Fruit fly (Drosophila melanogaster) whole organism, wandering third instar larva: ENCODE data around the gene CG4666.

Experiments used
- Abd-B ChIP-seq: fragments of >200 bp; optimal IDR thresholded peaks from 2 replicates; lab custom pipeline; 2017; ENCODE audit warnings: missing biosample characterization, missing genetic modification characterization
- CG32264 ChIP-seq: fragments of 200-800 bp; sonication (Bioruptor generic); optimal IDR thresholded peaks from 2 replicates; lab custom pipeline; 2016; ENCODE audit warnings: missing biosample characterization, missing genetic modification characterization
- CG9705 ChIP-seq: fragments of 200-800 bp; sonication (Bioruptor generic); optimal IDR thresholded peaks from 2 replicates; lab custom pipeline; 2018; ENCODE audit warnings: missing biosample characterization, mild to moderate bottlenecking, missing genetic modification characterization
- CrebA ChIP-seq: fragments of 200-800 bp; sonication (Bioruptor generic); optimal IDR thresholded peaks from 2 replicates; lab custom pipeline; 2016; ENCODE audit warnings: missing biosample characterization, mild to moderate bottlenecking, missing genetic modification characterization, borderline replicate concordance
- Dfd ChIP-seq: fragments of >200 bp; optimal IDR thresholded peaks from 2 replicates; lab custom pipeline; 2017; ENCODE audit warnings: missing biosample characterization, missing genetic modification characterization
- Dif ChIP-seq: fragments of 200-275, 200-300 bp; sonication (Bioruptor generic); optimal IDR thresholded peaks from 2 replicates; lab custom pipeline; 2018; ENCODE audit warnings: missing biosample characterization, missing genetic modification characterization; ENCODE audit not compliant: partially characterized antibody
- GATAd ChIP-seq: sonication (Bioruptor generic); optimal IDR thresholded peaks from 2 replicates; lab custom pipeline; 2016; ENCODE audit warnings: missing biosample characterization, missing genetic modification characterization
- HLH106 ChIP-seq: fragments of 200-800 bp; optimal IDR thresholded peaks from 3 replicates; lab custom pipeline; 2019; ENCODE audit warnings: missing biosample characterization, mild to moderate bottlenecking, missing genetic modification characterization, moderate library complexity
- Hnf4 ChIP-seq: fragments of 200-800 bp; sonication (Bioruptor generic); optimal IDR thresholded peaks from 2 replicates; lab custom pipeline; 2016; ENCODE audit warnings: missing biosample characterization, mild to moderate bottlenecking, missing genetic modification characterization
- Hr83 ChIP-seq: fragments of 200-300 bp; sonication (Bioruptor generic); optimal IDR thresholded peaks from 2 replicates; lab custom pipeline; 2016; ENCODE audit warnings: missing biosample characterization, mild to moderate bottlenecking, missing genetic modification characterization, moderate library complexity; ENCODE audit not compliant: poor library complexity, severe bottlenecking
- Jra ChIP-seq: sonication (Bioruptor generic); optimal IDR thresholded peaks from 2 replicates; lab custom pipeline; 2016; ENCODE audit warnings: missing biosample characterization, missing genetic modification characterization
- Myc ChIP-seq: fragments of >200 bp; optimal IDR thresholded peaks from 2 replicates; lab custom pipeline; 2017
- N ChIP-seq: fragments of >200 bp; optimal IDR thresholded peaks from 2 replicates; lab custom pipeline; 2018; ENCODE audit warnings: missing biosample characterization, missing external identifiers, missing genetic modification characterization
- OdsH ChIP-seq: fragments of 200-800 bp; sonication (Bioruptor generic); optimal IDR thresholded peaks from 2 replicates; lab custom pipeline; 2016; ENCODE audit warnings: missing biosample characterization, mild to moderate bottlenecking, missing genetic modification characterization
- Rel ChIP-seq, 2 experiments: fragments of 200-800 bp; sonication (Bioruptor generic) in 1 of 2; optimal IDR thresholded peaks; 2 replicates in 1 of 2; 3 replicates in 1 of 2; lab custom pipeline; 2016 to 2019; ENCODE audit warnings: mild to moderate bottlenecking in 2 of 2, missing biosample characterization in 2 of 2, missing genetic modification characterization in 2 of 2, moderate library complexity in 1 of 2
- Sp1 ChIP-seq: fragments of 200-800 bp; sonication (Bioruptor generic); optimal IDR thresholded peaks from 3 replicates; lab custom pipeline; 2019; ENCODE audit warnings: missing biosample characterization, mild to moderate bottlenecking, missing genetic modification characterization, moderate library complexity
- Vsx2 ChIP-seq: fragments of 200-300, 225-300 bp; sonication (Bioruptor generic); optimal IDR thresholded peaks from 2 replicates; lab custom pipeline; 2018; ENCODE audit warnings: missing biosample characterization, missing genetic modification characterization; ENCODE audit not compliant: partially characterized antibody
- br ChIP-seq: fragments of 200-800 bp; sonication (Bioruptor generic); optimal IDR thresholded peaks from 2 replicates; lab custom pipeline; 2016; ENCODE audit warnings: missing biosample characterization, missing genetic modification characterization
- brk ChIP-seq: fragments of 200-800 bp; sonication (Bioruptor generic); optimal IDR thresholded peaks from 2 replicates; lab custom pipeline; 2016; ENCODE audit warnings: missing biosample characterization, mild to moderate bottlenecking, missing genetic modification characterization
- dmrt93B ChIP-seq: fragments of 200-800 bp; sonication (Bioruptor generic); optimal IDR thresholded peaks from 2 replicates; lab custom pipeline; 2018; ENCODE audit warnings: missing biosample characterization, mild to moderate bottlenecking, missing genetic modification characterization
- dsf ChIP-seq: sonication (Bioruptor generic); optimal IDR thresholded peaks from 2 replicates; lab custom pipeline; 2016; ENCODE audit warnings: missing biosample characterization, missing genetic modification characterization, borderline replicate concordance
- ey ChIP-seq: fragments of 200-800 bp; sonication (Bioruptor generic); optimal IDR thresholded peaks from 2 replicates; lab custom pipeline; 2016; ENCODE audit warnings: missing biosample characterization, missing genetic modification characterization
- foxo ChIP-seq, 2 experiments: fragments of 200-800 bp; sonication (Bioruptor generic); optimal IDR thresholded peaks; 2 replicates in 1 of 2; 3 replicates in 1 of 2; lab custom pipeline; 2016 to 2017; ENCODE audit warnings: missing biosample characterization in 2 of 2, missing genetic modification characterization in 2 of 2
- fru ChIP-seq: fragments of 200-800 bp; sonication (Bioruptor generic); optimal IDR thresholded peaks from 3 replicates; lab custom pipeline; 2016; ENCODE audit warnings: missing biosample characterization, mild to moderate bottlenecking, missing genetic modification characterization
- h ChIP-seq: fragments of 200-800 bp; sonication (Bioruptor generic); optimal IDR thresholded peaks from 3 replicates; lab custom pipeline; 2016; ENCODE audit warnings: missing biosample characterization, mild to moderate bottlenecking, missing genetic modification characterization
- jim ChIP-seq: fragments of 175-275, 200-325 bp; sonication (Bioruptor generic); optimal IDR thresholded peaks from 2 replicates; lab custom pipeline; 2016; ENCODE audit warnings: missing biosample characterization, mild to moderate bottlenecking, missing genetic modification characterization
- lola ChIP-seq: fragments of >200 bp; optimal IDR thresholded peaks from 2 replicates; lab custom pipeline; 2017; ENCODE audit warnings: missing biosample characterization, missing genetic modification characterization
- pan ChIP-seq: fragments of >200 bp; optimal IDR thresholded peaks from 2 replicates; lab custom pipeline; 2017
- psq ChIP-seq: fragments of 200-800 bp; sonication (Bioruptor generic); optimal IDR thresholded peaks from 3 replicates; lab custom pipeline; 2017; ENCODE audit warnings: missing biosample characterization, mild to moderate bottlenecking, missing genetic modification characterization, moderate library complexity
- rgr ChIP-seq: fragments of 200-800 bp; sonication (Bioruptor generic); optimal IDR thresholded peaks from 3 replicates; lab custom pipeline; 2016; ENCODE audit warnings: missing biosample characterization, mild to moderate bottlenecking, missing genetic modification characterization
- sage ChIP-seq: fragments of 200-800 bp; sonication (Bioruptor generic); optimal IDR thresholded peaks from 2 replicates; lab custom pipeline; 2016; ENCODE audit warnings: missing biosample characterization, mild to moderate bottlenecking, missing genetic modification characterization
- sv ChIP-seq: fragments of 200-800 bp; sonication (Bioruptor generic); optimal IDR thresholded peaks from 3 replicates; lab custom pipeline; 2016; ENCODE audit warnings: missing biosample characterization, missing genetic modification characterization
- tai ChIP-seq: sonication (Bioruptor generic); optimal IDR thresholded peaks from 2 replicates; lab custom pipeline; 2016; ENCODE audit warnings: missing biosample characterization, missing genetic modification characterization
- usp ChIP-seq: fragments of >200 bp; optimal IDR thresholded peaks from 2 replicates; lab custom pipeline; 2017; ENCODE audit warnings: missing biosample characterization, missing genetic modification characterization
- woc ChIP-seq: sonication (Bioruptor generic); optimal IDR thresholded peaks from 2 replicates; lab custom pipeline; 2016; ENCODE audit warnings: missing biosample characterization, mild to moderate bottlenecking, missing genetic modification characterization

Gene CG4666

dm6 chrX:6030593-6030992 lies 47.0 kb downstream of the CG4666 start:
- TF ChIP-seq Vsx2 (GFP tag; lab: Kevin White, UChicago) (peak; percentile 93), Sp1 (no peak)
- TF ChIP-seq, all 38 proteins: peak for 1

DNA sequence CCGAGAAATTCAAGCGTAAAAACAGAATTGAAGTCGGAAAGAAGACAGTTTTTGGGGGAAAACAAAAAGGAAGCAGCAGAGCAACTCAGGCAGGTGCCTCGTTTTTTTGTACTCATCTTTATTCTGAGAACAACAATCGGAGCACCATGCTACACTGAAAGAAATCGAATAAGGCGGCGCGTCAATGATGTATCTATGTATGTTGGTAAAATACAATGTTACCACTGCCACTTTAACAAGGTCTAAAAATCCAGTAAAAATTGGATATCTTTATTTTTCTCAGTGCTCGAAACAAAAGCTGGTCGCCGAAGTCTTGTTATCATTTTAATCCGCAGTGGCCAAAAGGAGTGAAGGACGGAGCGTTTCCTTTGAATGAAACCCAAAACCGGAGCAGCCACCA lies 47.6 kb downstream of the CG4666 start:
- TF ChIP-seq h (GFP tag; lab: Kevin White, UChicago) (peak; percentile 68), dmrt93B (peak; percentile 43), Dif (GFP tag; lab: Kevin White, UChicago) (no peak), tai (no peak), CG32264 (GFP tag; lab: Kevin White, UChicago) (peak; percentile 28), fru (peak; percentile 76), brk (peak; percentile 7), sage (GFP tag; lab: Kevin White, UChicago) (peak; percentile 35), Jra (no peak), ey (GFP tag; lab: Kevin White, UChicago) (peak; percentile 75), HLH106 (tag; lab: Kevin White, UChicago) (peak; percentile 76), Sp1 (peak; percentile 69), Hnf4 (peak; percentile 18), dsf (no peak), woc (peak; percentile 64), br (GFP tag; lab: Kevin White, UChicago) (peak; percentile 74), psq (GFP tag; lab: Kevin White, UChicago) (peak; percentile 55), Rel (GFP tag; optimal IDR thresholded peaks at IDR 0.05; lab: Kevin White, UChicago) (no peak), Rel (tag; optimal IDR thresholded peaks at IDR 0.05; lab: Kevin White, UChicago) (peak; percentile 19), Vsx2 (GFP tag; lab: Kevin White, UChicago) (no peak), Myc (no peak), foxo (GFP tag; optimal IDR thresholded peaks at IDR 0.05; lab: Kevin White, UChicago) (peak in 1 of 2 experiments; percentile 78), rgr (GFP tag; lab: Kevin White, UChicago) (peak; percentile 60), Dfd (no peak), OdsH (peak; percentile 58), Hr83 (GFP tag; lab: Kevin White, UChicago) (no peak), CG9705 (peak; percentile 58)
- TF ChIP-seq, all 38 proteins: peak for 18

DNA sequence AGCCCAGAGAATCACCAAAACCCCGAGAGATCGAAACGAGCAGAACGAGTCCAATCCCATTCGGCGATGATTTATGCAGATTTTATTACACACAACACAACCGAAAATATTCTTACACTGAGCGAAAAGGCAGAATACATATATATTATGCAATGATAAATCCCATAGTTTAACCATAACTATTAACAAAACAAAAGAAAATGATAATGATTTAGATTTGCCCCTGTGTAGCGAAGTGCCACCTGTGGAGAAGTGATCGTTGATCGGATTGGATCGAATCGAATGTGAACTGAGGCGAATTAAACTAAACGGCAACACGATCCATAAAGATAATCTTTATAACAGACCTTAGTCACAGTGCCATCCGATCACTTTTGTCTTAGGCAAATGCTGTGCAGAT lies 48.6 kb downstream of the CG4666 start:
- no peak for TF ChIP-seq Hnf4
- TF ChIP-seq Myc: no peak
- TF ChIP-seq usp: no peak
- no peak for TF ChIP-seq dsf
- TF ChIP-seq fru: no peak
- no peak for TF ChIP-seq Sp1
- no peak for TF ChIP-seq Dfd
- no peak for TF ChIP-seq h (GFP tag; lab: Kevin White, UChicago)
- no peak for TF ChIP-seq Abd-B (GFP tag; lab: Kevin White, UChicago)
- no peak for TF ChIP-seq foxo (GFP tag; optimal IDR thresholded peaks at IDR 0.05; lab: Kevin White, UChicago)
- no peak for TF ChIP-seq jim (GFP tag; lab: Kevin White, UChicago)
- TF ChIP-seq GATAd (GFP tag; lab: Kevin White, UChicago): no peak
- no peak for TF ChIP-seq sv (GFP tag; lab: Kevin White, UChicago)
- TF ChIP-seq lola (GFP tag; lab: Kevin White, UChicago): no peak
- no peak for TF ChIP-seq CG32264 (GFP tag; lab: Kevin White, UChicago)
- TF ChIP-seq br (GFP tag; lab: Kevin White, UChicago): no peak
- no peak for TF ChIP-seq N (GFP tag; lab: Kevin White, UChicago)
- no peak for TF ChIP-seq sage (GFP tag; lab: Kevin White, UChicago)
- no peak for TF ChIP-seq psq (GFP tag; lab: Kevin White, UChicago)

DNA sequence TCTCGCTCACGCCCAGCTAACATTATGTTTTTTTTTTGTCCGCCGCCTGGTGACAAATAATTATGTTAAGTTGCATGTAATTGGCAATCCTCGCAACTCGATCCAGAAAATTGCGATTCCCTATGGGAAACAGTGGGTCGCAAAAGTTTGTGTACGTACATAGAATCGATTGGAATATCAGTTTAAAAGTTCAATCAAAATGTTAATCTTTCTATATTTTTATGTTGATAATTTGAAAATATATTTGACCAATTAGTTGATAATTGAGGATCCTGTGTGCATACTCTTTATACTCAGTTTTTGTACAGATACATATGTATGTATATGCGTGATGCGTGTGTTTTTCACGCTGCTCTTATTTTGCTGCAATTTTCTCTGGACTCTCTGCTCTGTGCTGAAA lies 49.7 kb downstream of the CG4666 start:
- TF ChIP-seq ey (GFP tag; lab: Kevin White, UChicago): peak; percentile 5
- peak; percentile 36 for TF ChIP-seq fru
- no peak for TF ChIP-seq pan (lab: Kevin White, UChicago)
- no peak for TF ChIP-seq Rel (GFP tag; optimal IDR thresholded peaks at IDR 0.05; lab: Kevin White, UChicago)
- TF ChIP-seq Rel (tag; optimal IDR thresholded peaks at IDR 0.05; lab: Kevin White, UChicago): no peak
- TF ChIP-seq tai: peak; percentile 25
- no peak for TF ChIP-seq CrebA (GFP tag; lab: Kevin White, UChicago)
- peak; percentile 18 for TF ChIP-seq rgr (GFP tag; lab: Kevin White, UChicago)
- peak; percentile 56 for TF ChIP-seq HLH106 (tag; lab: Kevin White, UChicago)
- TF ChIP-seq OdsH: peak; percentile 3
- no peak for TF ChIP-seq Dif (GFP tag; lab: Kevin White, UChicago)
- no peak for TF ChIP-seq Myc
- peak; percentile 10 for TF ChIP-seq h (GFP tag; lab: Kevin White, UChicago)
- TF ChIP-seq foxo (GFP tag; optimal IDR thresholded peaks at IDR 0.05; lab: Kevin White, UChicago): peak in 1 of 2 experiments; percentile 32
